Worm (Caenorhabditis elegans): ENCODE results near the gene cogc-8.
"Not testable (repeated sequence)": the region's sequence is repeated elsewhere in the genome, so short reads cannot be mapped to it uniquely, and the experiment has no call there.

The cogc-8 gene

ce11 chrIV:230714-231113, 9.5 kb upstream of the cogc-8 start:
- not testable (repeated sequence) for TF ChIP-seq efl-1 (optimal IDR thresholded peaks at IDR 0.05)
- peak in 1 of 2 experiments; percentile 17 for TF ChIP-seq efl-1 (GFP tag; optimal IDR thresholded peaks at IDR 0.05 in 1 of 2)

ce11 chrIV:231673-232072, 8.6 kb upstream of the cogc-8 start, which contains the start of gene gtf-2H1:
Gene gtf-2H1, minus strand, starts transcription at chrIV:231773.
- TF ChIP-seq mef-2 (tag; optimal IDR thresholded peaks at IDR 0.05): no peak
- TF ChIP-seq ztf-4 (tag; optimal IDR thresholded peaks at IDR 0.05): no peak
- TF ChIP-seq lin-15B (tag; optimal IDR thresholded peaks at IDR 0.05): no peak
- TF ChIP-seq unc-130 (tag; optimal IDR thresholded peaks at IDR 0.05): no peak
- TF ChIP-seq snu-23 (GFP tag; optimal IDR thresholded peaks at IDR 0.05): no peak
- TF ChIP-seq lin-39 (tag; optimal IDR thresholded peaks at IDR 0.05): no peak
- TF ChIP-seq ceh-88 (GFP tag; IDR thresholded peaks at IDR 0.05): no peak
- no peak for TF ChIP-seq sox-4 (tag; optimal IDR thresholded peaks at IDR 0.05)
- TF ChIP-seq rnt-1 (tag; optimal IDR thresholded peaks at IDR 0.05): no peak
- no peak for TF ChIP-seq C04F5.9 (tag; optimal IDR thresholded peaks at IDR 0.05)
- no peak for TF ChIP-seq dpl-1 (GFP tag; optimal IDR thresholded peaks at IDR 0.05)

- TF ChIP-seq zip-4 (GFP tag; optimal IDR thresholded peaks at IDR 0.05) (no peak), swsn-7 (tag; optimal IDR thresholded peaks at IDR 0.05) (no peak), nhr-11 (tag; optimal IDR thresholded peaks at IDR 0.05) (no peak), unc-130 (tag; optimal IDR thresholded peaks at IDR 0.05) (no peak), blmp-1 (tag; optimal IDR thresholded peaks at IDR 0.05) (no peak)
Observed at ce11 chrIV:236138-236537, 4.1 kb upstream of the cogc-8 start.

- TF ChIP-seq irx-1 (tag; optimal IDR thresholded peaks at IDR 0.05) (no peak), nhr-19 (GFP tag; conservative IDR thresholded peaks at IDR 0.05) (no peak), C16A3.4 (tag; optimal IDR thresholded peaks at IDR 0.05) (no peak), ceh-8 (GFP tag; optimal IDR thresholded peaks at IDR 0.05) (no peak), aha-1 (tag; optimal IDR thresholded peaks at IDR 0.05) (no peak), egl-27 (tag; optimal IDR thresholded peaks at IDR 0.05) (no peak), zip-4 (GFP tag; optimal IDR thresholded peaks at IDR 0.05) (no peak), F16B12.6 (tag; optimal IDR thresholded peaks at IDR 0.05) (no peak), aly-2 (tag; optimal IDR thresholded peaks at IDR 0.05) (no peak)
Observed at ce11 chrIV:237350-237749, 2.9 kb upstream of the cogc-8 start, which contains the start of gene ints-13. Gene ints-13, minus strand, starts transcription at chrIV:237450.

- TF ChIP-seq nhr-85 (tag): peak; percentile 58
- no peak for TF ChIP-seq mep-1 (tag; optimal IDR thresholded peaks at IDR 0.05)
Observed at ce11 chrIV:244278-244677, 4.0 kb downstream of the cogc-8 start.

- TF ChIP-seq unc-98 (GFP tag; IDR thresholded peaks at IDR 0.05): no peak
- no peak for TF ChIP-seq C16A3.4 (tag; optimal IDR thresholded peaks at IDR 0.05)
- no peak for TF ChIP-seq efl-3 (GFP tag; optimal IDR thresholded peaks at IDR 0.05)
- TF ChIP-seq lir-3 (tag; optimal IDR thresholded peaks at IDR 0.05; ENCODE audit: poor library complexity): no peak
- no peak for TF ChIP-seq alr-1 (tag; optimal IDR thresholded peaks at IDR 0.05; ENCODE audit: borderline replicate concordance)
- no peak for TF ChIP-seq tlp-1 (tag; optimal IDR thresholded peaks at IDR 0.05)
- TF ChIP-seq nhr-84 (tag; optimal IDR thresholded peaks at IDR 0.05): no peak
- no peak for TF ChIP-seq grh-1 (GFP tag; IDR thresholded peaks at IDR 0.05)
- TF ChIP-seq snu-23 (GFP tag; optimal IDR thresholded peaks at IDR 0.05): no peak
- no peak for TF ChIP-seq C04F5.9 (tag; optimal IDR thresholded peaks at IDR 0.05)
- no peak for TF ChIP-seq hpl-2 (GFP tag; optimal IDR thresholded peaks at IDR 0.05)
- TF ChIP-seq lsy-2 (tag; optimal IDR thresholded peaks at IDR 0.05): no peak
- no peak for TF ChIP-seq unc-62 (GFP tag; optimal IDR thresholded peaks at IDR 0.05)
- TF ChIP-seq nhr-76 (tag; optimal IDR thresholded peaks at IDR 0.05): no peak
Observed at ce11 chrIV:244843-245242, 4.6 kb downstream of the cogc-8 start, which contains the start of gene aass-1. Gene aass-1, plus strand, starts transcription at chrIV:245143.
